Fruit fly (Drosophila melanogaster): Measurements from ENCODE around the gene chico.

chico gene

dm6 chr2L:10200847-10201246 lies 46.0 kb downstream of the chico start, which contains the start of the genes Ripalpha and RpL7 (continued):
- TF ChIP-seq pdm3 (GFP tag; optimal IDR thresholded peaks at IDR 0.05) (peak; percentile 92), spab (GFP tag; optimal IDR thresholded peaks at IDR 0.05) (no peak), OdsH (GFP tag; optimal IDR thresholded peaks at IDR 0.05) (peak; percentile 96), Hr4 (GFP tag; optimal IDR thresholded peaks at IDR 0.05) (peak; percentile 76), CG3919 (GFP tag; optimal IDR thresholded peaks at IDR 0.05) (peak; percentile 98), Met (GFP tag; optimal IDR thresholded peaks at IDR 0.05) (peak; percentile 93), eg (GFP tag; IDR thresholded peaks at IDR 0.05) (peak; percentile 96; the same call in 2 of the 3 replicates), CG31627 (GFP tag; optimal IDR thresholded peaks at IDR 0.05) (peak; percentile 96), cyc (GFP tag; optimal IDR thresholded peaks at IDR 0.05) (peak; percentile 96), Hr39 (GFP tag; optimal IDR thresholded peaks at IDR 0.05) (peak; percentile 93), esn (GFP tag; optimal IDR thresholded peaks at IDR 0.05) (peak; percentile 97), Gug (GFP tag; IDR thresholded peaks at IDR 0.05) (peak; percentile 69), Ets21C (GFP tag; optimal IDR thresholded peaks at IDR 0.05) (peak; percentile 84), CG34406 (GFP tag; optimal IDR thresholded peaks at IDR 0.05) (peak; percentile 92), CG11762 (GFP tag; optimal IDR thresholded peaks at IDR 0.05; ENCODE audit: insufficient read depth) (peak; percentile 86), CG6808 (GFP tag; optimal IDR thresholded peaks at IDR 0.05) (peak; percentile 80), CG11294 (GFP tag; IDR thresholded peaks at IDR 0.05) (no peak; the same call in 1 of the 2 replicates), ss (GFP tag; optimal IDR thresholded peaks at IDR 0.05) (peak; percentile 81 to 94), CG6276 (GFP tag; optimal IDR thresholded peaks at IDR 0.05) (no peak)

- TF ChIP-seq CG6163 (GFP tag; IDR thresholded peaks at IDR 0.05): peak; percentile 18; the same call in 1 of the 3 replicates
- no peak for TF ChIP-seq Eip93F (GFP tag; optimal IDR thresholded peaks at IDR 0.05)
- no peak for TF ChIP-seq CG6854 (GFP tag; optimal IDR thresholded peaks at IDR 0.05)
- TF ChIP-seq Eip78C (GFP tag): peak; percentile 58
- peak; percentile 84 for TF ChIP-seq svp (GFP tag)
- peak; percentile 15 for TF ChIP-seq fkh (GFP tag; optimal IDR thresholded peaks at IDR 0.05)
These were observed 48.0 kb downstream of the chico start, which contains the start of gene Sur for dm6 chr2L:10198911-10199310. Gene Sur (minus strand): TSS chr2L:10199117.

Data from whole organism, prepupa.